Worm (Caenorhabditis elegans) whole organism, midembryonic: ENCODE results near the gene R53.5.

Experiments
- T22C8.4 ChIP-seq: fragments of 200-800 bp; sonication (Bioruptor generic); IDR thresholded peaks from 2 replicates; pipeline ENCODE4 v1.3.6; 2022; ENCODE audit warnings: missing genetic modification characterization, missing compliant biosample characterization
- cog-1 ChIP-seq: sonication (generic microtip); optimal IDR thresholded peaks from 2 replicates; lab custom pipeline; 2016; ENCODE audit warnings: missing genetic modification characterization, missing compliant biosample characterization
- flt-1 ChIP-seq: fragments of 200-800 bp; sonication (Bioruptor generic); IDR thresholded peaks from 2 replicates; pipeline ENCODE4 v1.3.6; 2022; ENCODE audit warnings: missing genetic modification characterization, missing compliant biosample characterization
- klf-2 ChIP-seq: fragments of 200-800 bp; sonication (Bioruptor generic); conservative IDR thresholded peaks from 2 replicates; pipeline ENCODE4 v1.3.6; 2022; ENCODE audit warnings: missing genetic modification reagents, missing genetic modification characterization, missing compliant biosample characterization
- med-1 ChIP-seq: sonication (generic microtip); optimal IDR thresholded peaks from 2 replicates; lab custom pipeline; 2017; ENCODE audit warnings: missing genetic modification characterization, mild to moderate bottlenecking, missing compliant biosample characterization, antibody characterized with exemption, missing genetic modification reagents; ENCODE audit not compliant: insufficient read depth
- ref-1 ChIP-seq: fragments of 200-800 bp; sonication (Bioruptor generic); conservative IDR thresholded peaks from 2 replicates; pipeline ENCODE4 v1.3.6; 2022; ENCODE audit warnings: missing genetic modification reagents, missing genetic modification characterization, missing compliant biosample characterization
- tab-1 ChIP-seq: fragments of 200-800 bp; sonication (Bioruptor generic); IDR thresholded peaks from 2 replicates; pipeline ENCODE4 v1.3.6; 2022; ENCODE audit warnings: missing genetic modification characterization, missing compliant biosample characterization
- ztf-23 ChIP-seq: fragments of 200-800 bp; sonication (Bioruptor generic); IDR thresholded peaks from 2 replicates; pipeline ENCODE4 v1.3.6; 2022; ENCODE audit warnings: missing genetic modification reagents, missing genetic modification characterization, missing compliant biosample characterization
- ztf-29 ChIP-seq: fragments of 200-800 bp; sonication (Bioruptor generic); IDR thresholded peaks from 2 replicates; pipeline ENCODE4 v1.3.6; 2022; ENCODE audit warnings: missing genetic modification reagents, missing genetic modification characterization, missing compliant biosample characterization

The R53.5 gene

DNA sequence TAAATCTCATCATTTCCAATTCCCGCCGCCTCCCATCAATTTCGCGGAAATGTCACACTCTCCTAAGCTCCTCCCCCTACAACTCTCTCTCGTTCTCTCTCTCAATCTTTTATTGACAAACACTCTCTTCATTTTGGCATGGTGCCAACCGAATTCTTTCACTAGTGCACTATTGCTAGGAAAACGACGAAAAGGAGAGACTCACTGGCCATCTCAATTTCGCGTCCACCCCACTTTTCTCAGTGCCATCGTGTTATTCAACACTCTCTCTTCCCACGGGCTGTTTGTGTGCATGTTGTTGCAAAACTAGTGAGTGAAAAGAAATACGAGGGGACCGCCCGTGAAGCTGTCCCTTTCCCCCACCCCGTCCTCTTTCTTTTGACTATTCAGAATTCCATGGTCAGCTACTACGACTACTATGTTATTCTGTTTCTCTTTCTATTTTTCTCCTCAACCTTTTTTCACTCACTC, 14.6 kb upstream of the R53.5 start:
- TF ChIP-seq T22C8.4 (GFP tag; lab: Robert Waterston, UW): no peak
- TF ChIP-seq ref-1 (GFP tag; lab: Robert Waterston, UW): no peak
- TF ChIP-seq cog-1: no peak
- TF ChIP-seq klf-2 (GFP tag; lab: Robert Waterston, UW): no peak
- no peak for TF ChIP-seq med-1 (GFP tag; lab: Kevin White, UChicago)
- no peak for TF ChIP-seq ztf-29 (GFP tag; lab: Robert Waterston, UW)

DNA sequence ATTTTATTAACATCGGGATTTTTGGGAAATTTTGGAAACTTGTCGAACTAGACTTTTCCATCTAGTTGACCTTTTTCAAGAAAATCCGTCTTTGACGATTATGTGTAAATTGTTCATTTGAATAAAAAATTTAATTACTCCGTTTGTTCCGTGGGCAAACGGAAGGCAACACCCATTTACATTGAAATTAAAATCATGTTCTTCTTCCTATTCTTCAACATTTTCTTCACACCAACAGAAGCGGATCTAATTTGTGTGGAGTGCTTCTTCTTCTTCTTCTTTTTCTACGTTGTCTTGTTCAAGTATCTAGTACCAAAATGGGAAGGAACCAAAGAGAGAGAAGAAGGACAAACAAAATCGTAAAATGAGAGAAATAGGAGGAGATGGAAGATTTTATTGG, 12.1 kb upstream of the R53.5 start:
- no peak for TF ChIP-seq flt-1 (GFP tag; lab: Robert Waterston, UW)
- TF ChIP-seq ref-1 (GFP tag; lab: Robert Waterston, UW): no peak
- TF ChIP-seq T22C8.4 (GFP tag; lab: Robert Waterston, UW): no peak
- TF ChIP-seq tab-1: no peak
- no peak for TF ChIP-seq med-1 (GFP tag; lab: Kevin White, UChicago)
- TF ChIP-seq ztf-23: no peak
- no peak for TF ChIP-seq klf-2 (GFP tag; lab: Robert Waterston, UW)
- no peak for TF ChIP-seq ztf-29 (GFP tag; lab: Robert Waterston, UW)
- TF ChIP-seq cog-1: no peak

ce11 chrII:9981760-9982159, 11.5 kb upstream of the R53.5 start, which contains the start of gene sdz-38:
Gene sdz-38 (minus strand): TSS chrII:9981860.
- TF ChIP-seq cog-1 (no peak), ztf-23 (no peak), flt-1 (GFP tag; lab: Robert Waterston, UW) (no peak), med-1 (GFP tag; lab: Kevin White, UChicago) (no peak), ztf-29 (GFP tag; lab: Robert Waterston, UW) (no peak), tab-1 (no peak), T22C8.4 (GFP tag; lab: Robert Waterston, UW) (no peak)

DNA sequence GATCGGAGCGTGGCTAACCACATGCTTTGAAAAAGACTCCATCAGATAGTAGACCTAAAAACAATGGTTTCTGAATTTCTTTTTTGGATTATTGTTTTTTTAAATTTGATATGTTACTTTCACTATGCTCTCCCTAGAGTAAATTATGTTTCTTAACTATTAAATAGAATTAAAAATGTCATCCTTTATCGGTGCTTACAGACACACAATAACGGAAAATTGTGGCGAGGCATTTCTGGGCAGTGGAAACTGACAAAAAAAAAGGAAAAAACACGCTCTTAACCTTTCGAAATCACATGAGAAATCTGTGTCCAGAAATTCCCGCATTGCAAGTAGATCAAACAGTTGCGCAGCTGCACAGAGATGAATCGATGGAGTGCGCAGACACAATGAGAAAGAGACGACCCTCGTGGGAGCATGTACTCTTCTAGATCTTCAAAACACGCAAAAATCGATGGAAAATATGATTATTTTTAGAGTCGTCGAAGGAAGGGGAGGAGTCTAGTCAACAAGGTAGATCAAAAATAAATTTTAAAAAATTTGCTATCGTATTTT, 9.9 kb upstream of the R53.5 start, which contains the start of gene ZK892.6:
Gene ZK892.6, minus strand, starts transcription at position 51 of the 555 bp plus-strand sequence.
- no peak for TF ChIP-seq ztf-23
- TF ChIP-seq tab-1: no peak
- TF ChIP-seq ztf-29 (GFP tag; lab: Robert Waterston, UW): no peak
- TF ChIP-seq cog-1: no peak
- no peak for TF ChIP-seq flt-1 (GFP tag; lab: Robert Waterston, UW)
- no peak for TF ChIP-seq med-1 (GFP tag; lab: Kevin White, UChicago)
- TF ChIP-seq ref-1 (GFP tag; lab: Robert Waterston, UW): no peak
- no peak for TF ChIP-seq klf-2 (GFP tag; lab: Robert Waterston, UW)
- no peak for TF ChIP-seq T22C8.4 (GFP tag; lab: Robert Waterston, UW)

ce11 chrII:9976405-9976804, 6.1 kb upstream of the R53.5 start, which contains the start of gene R53.8:
Gene R53.8 (plus strand): TSS chrII:9976705.
- TF ChIP-seq flt-1 (GFP tag; lab: Robert Waterston, UW): no peak
- TF ChIP-seq ref-1 (GFP tag; lab: Robert Waterston, UW): no peak
- TF ChIP-seq ztf-29 (GFP tag; lab: Robert Waterston, UW): no peak
- no peak for TF ChIP-seq ztf-23
- no peak for TF ChIP-seq med-1 (GFP tag; lab: Kevin White, UChicago)
- TF ChIP-seq klf-2 (GFP tag; lab: Robert Waterston, UW): no peak
- TF ChIP-seq T22C8.4 (GFP tag; lab: Robert Waterston, UW): no peak
- TF ChIP-seq tab-1: no peak
- TF ChIP-seq cog-1: no peak

ce11 chrII:9974967-9975366, 4.7 kb upstream of the R53.5 start, which contains the start of gene aakg-5:
Gene aakg-5 (minus strand): TSS chrII:9975125.
- TF ChIP-seq tab-1: no peak
- TF ChIP-seq med-1 (GFP tag; lab: Kevin White, UChicago): no peak
- TF ChIP-seq T22C8.4 (GFP tag; lab: Robert Waterston, UW): no peak
- no peak for TF ChIP-seq klf-2 (GFP tag; lab: Robert Waterston, UW)
- TF ChIP-seq ztf-29 (GFP tag; lab: Robert Waterston, UW): no peak
- TF ChIP-seq ztf-23: no peak
- TF ChIP-seq ref-1 (GFP tag; lab: Robert Waterston, UW): no peak
- TF ChIP-seq cog-1: no peak
- no peak for TF ChIP-seq flt-1 (GFP tag; lab: Robert Waterston, UW)

ce11 chrII:9974210-9974609, 3.9 kb upstream of the R53.5 start:
- TF ChIP-seq ref-1 (GFP tag; lab: Robert Waterston, UW): no peak
- TF ChIP-seq ztf-29 (GFP tag; lab: Robert Waterston, UW): no peak
- no peak for TF ChIP-seq T22C8.4 (GFP tag; lab: Robert Waterston, UW)
- no peak for TF ChIP-seq tab-1
- no peak for TF ChIP-seq ztf-23

DNA sequence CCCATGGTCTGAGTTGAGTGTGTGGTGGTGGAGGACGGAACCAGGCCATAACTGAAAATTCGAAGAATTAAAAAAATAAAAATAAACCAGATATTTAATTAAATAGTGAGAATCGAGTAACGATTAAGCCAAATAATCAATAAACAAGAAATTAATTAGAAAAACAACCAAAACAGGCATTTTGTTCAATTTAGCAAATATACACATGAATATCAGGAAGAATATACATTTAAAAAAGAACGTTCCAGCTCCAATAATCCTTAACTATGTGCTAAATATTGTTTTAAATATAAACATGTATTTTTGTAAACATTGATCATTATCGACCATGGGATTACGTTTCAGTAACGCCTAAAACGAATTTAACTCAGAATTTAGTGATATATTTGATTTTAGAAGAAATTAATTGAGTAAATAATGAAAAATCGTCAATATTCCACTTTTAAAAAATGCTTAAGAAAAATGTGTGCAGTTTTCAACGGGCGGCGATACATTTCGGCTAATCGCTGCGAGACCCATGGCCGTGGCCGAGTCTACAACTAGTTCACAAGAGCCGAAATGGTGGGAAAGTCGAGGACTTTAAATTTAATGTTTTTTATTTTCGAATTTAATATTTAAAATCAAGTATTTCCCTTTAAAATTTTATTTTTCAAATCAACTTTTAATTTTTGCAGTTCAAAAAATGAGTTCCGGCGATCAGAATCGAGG, 2.1 kb downstream of the R53.5 start, which contains the start of the genes R53.4 and psf-1:
Gene R53.4, minus strand, starts transcription at position 51 of the 708 bp plus-strand sequence.
Gene psf-1, plus strand, starts transcription at position 675 of the 708 bp plus-strand sequence.
- TF ChIP-seq cog-1: no peak
- TF ChIP-seq med-1 (GFP tag; lab: Kevin White, UChicago): no peak
- TF ChIP-seq T22C8.4 (GFP tag; lab: Robert Waterston, UW): no peak
- no peak for TF ChIP-seq ztf-23
- no peak for TF ChIP-seq tab-1
- TF ChIP-seq flt-1 (GFP tag; lab: Robert Waterston, UW): no peak
- TF ChIP-seq ref-1 (GFP tag; lab: Robert Waterston, UW): no peak
- TF ChIP-seq ztf-29 (GFP tag; lab: Robert Waterston, UW): no peak
- no peak for TF ChIP-seq klf-2 (GFP tag; lab: Robert Waterston, UW)

DNA sequence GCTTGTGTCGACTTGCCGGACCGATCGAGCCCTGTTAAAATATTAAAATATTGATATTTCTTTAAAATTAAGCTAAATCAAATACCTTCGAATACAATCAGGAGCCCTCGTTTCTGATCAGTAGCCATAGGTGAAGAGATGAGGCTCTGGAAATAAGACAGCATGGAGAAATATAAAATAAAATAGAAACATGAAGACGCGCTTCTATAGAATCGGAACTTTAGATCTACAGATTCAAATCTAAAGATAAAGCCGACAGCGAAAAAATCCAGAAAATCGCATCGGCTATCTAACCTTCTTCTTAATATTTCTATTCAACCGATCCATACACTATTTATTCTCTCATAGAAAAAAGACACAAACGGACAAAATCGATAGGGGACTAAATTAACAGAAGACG, 3.3 kb downstream of the R53.5 start, which contains the start of gene dtmk-1:
Gene dtmk-1, minus strand, starts transcription at position 146 of the 400 bp plus-strand sequence.
- TF ChIP-seq med-1 (GFP tag; lab: Kevin White, UChicago): no peak
- TF ChIP-seq ztf-29 (GFP tag; lab: Robert Waterston, UW): no peak
- no peak for TF ChIP-seq cog-1
- TF ChIP-seq klf-2 (GFP tag; lab: Robert Waterston, UW): no peak
